Worm (Caenorhabditis elegans): ENCODE measurements around the gene F40G12.4.

- TF ChIP-seq pqm-1 (tag; optimal IDR thresholded peaks at IDR 0.05) (no peak), egl-27 (tag; optimal IDR thresholded peaks at IDR 0.05) (no peak), nhr-11 (tag; optimal IDR thresholded peaks at IDR 0.05) (no peak), ceh-16 (tag; optimal IDR thresholded peaks at IDR 0.05) (no peak), ceh-28 (tag; optimal IDR thresholded peaks at IDR 0.05) (no peak), ztf-4 (tag; optimal IDR thresholded peaks at IDR 0.05) (no peak), nfya-1 (tag; optimal IDR thresholded peaks at IDR 0.05; ENCODE audit: insufficient read depth) (no peak), nhr-77 (tag; optimal IDR thresholded peaks at IDR 0.05) (no peak), fkh-10 (GFP tag; optimal IDR thresholded peaks at IDR 0.05) (no peak), nhr-76 (tag; optimal IDR thresholded peaks at IDR 0.05) (no peak), elt-1 (tag; optimal IDR thresholded peaks at IDR 0.05) (no peak), jun-1 (tag; optimal IDR thresholded peaks at IDR 0.05) (no peak)
These were observed 44.2 kb upstream of the F40G12.4 start, which contains the start of gene F14D7.8 for ce11 chrV:14312695-14313094.
